Worm (Caenorhabditis elegans) whole organism, midembryonic: ENCODE data around the gene ztf-18.

ENCODE experiments used
- T22C8.4 ChIP-seq: fragments of 200-800 bp; sonication (Bioruptor generic); IDR thresholded peaks from 2 replicates; pipeline ENCODE4 v1.3.6; 2022; ENCODE audit warnings: missing genetic modification characterization, missing compliant biosample characterization
- flt-1 ChIP-seq: fragments of 200-800 bp; sonication (Bioruptor generic); IDR thresholded peaks from 2 replicates; pipeline ENCODE4 v1.3.6; 2022; ENCODE audit warnings: missing genetic modification characterization, missing compliant biosample characterization
- tab-1 ChIP-seq: fragments of 200-800 bp; sonication (Bioruptor generic); IDR thresholded peaks from 2 replicates; pipeline ENCODE4 v1.3.6; 2022; ENCODE audit warnings: missing genetic modification characterization, missing compliant biosample characterization

ce11 chrIII:859898-860297 lies 35.6 kb downstream of the ztf-18 start, which contains the start of gene exos-4.2:
- no peak for TF ChIP-seq flt-1 (GFP tag; lab: Robert Waterston, UW)
- TF ChIP-seq tab-1, result no peak
- TF ChIP-seq T22C8.4, result no peak
